Worm (Caenorhabditis elegans) whole organism, L1 larva: Measurements from ENCODE around the gene Y43C5B.2.

ENCODE experiments used
- F16B12.6 ChIP-seq: fragments of 150-350 bp; optimal IDR thresholded peaks from 2 replicates; lab custom pipeline; 2014; ENCODE audit warnings: missing biosample characterization, missing genetic modification characterization
- aly-2 ChIP-seq: fragments of 150-350 bp; optimal IDR thresholded peaks from 2 replicates; lab custom pipeline; 2014; ENCODE audit warnings: missing biosample characterization, missing genetic modification characterization
- elt-3 ChIP-seq, 6 experiments: fragments of 150-350 bp in 1 of 6; sonication (generic microtip); optimal IDR thresholded peaks; 2 replicates each; lab custom pipeline; 2017 to 2018; ENCODE audit warnings: missing biosample characterization in 6 of 6, missing genetic modification characterization in 6 of 6, inconsistent platforms in 1 of 6
- fkh-10 ChIP-seq: sonication (generic microtip); optimal IDR thresholded peaks from 2 replicates; lab custom pipeline; 2017; ENCODE audit warnings: missing biosample characterization, missing genetic modification reagents, missing genetic modification characterization
- hpl-2 ChIP-seq: fragments of 150-350 bp; optimal IDR thresholded peaks from 2 replicates; lab custom pipeline; 2014; ENCODE audit warnings: missing biosample characterization, missing genetic modification reagents, missing genetic modification characterization
- lin-13 ChIP-seq: fragments of 150-350 bp; optimal IDR thresholded peaks from 2 replicates; lab custom pipeline; 2014; ENCODE audit warnings: missing biosample characterization, missing genetic modification reagents, missing genetic modification characterization
- lin-39 ChIP-seq: fragments of 150-350 bp; optimal IDR thresholded peaks from 2 replicates; lab custom pipeline; 2014; ENCODE audit warnings: missing biosample characterization, missing genetic modification reagents, missing genetic modification characterization
- nhr-28 ChIP-seq: fragments of 150-350 bp; optimal IDR thresholded peaks from 2 replicates; lab custom pipeline; 2014; ENCODE audit warnings: missing biosample characterization, missing genetic modification characterization
- nhr-77 ChIP-seq: fragments of 150-350 bp; optimal IDR thresholded peaks from 2 replicates; lab custom pipeline; 2014; ENCODE audit warnings: missing biosample characterization, missing genetic modification characterization
- tlp-1 ChIP-seq: fragments of 150-350 bp; optimal IDR thresholded peaks from 2 replicates; lab custom pipeline; 2014; ENCODE audit warnings: missing biosample characterization, missing genetic modification characterization
- unc-62 ChIP-seq: fragments of 150-350 bp; optimal IDR thresholded peaks from 2 replicates; lab custom pipeline; 2014; ENCODE audit warnings: missing biosample characterization, missing genetic modification reagents, missing genetic modification characterization
- ztf-4 ChIP-seq: fragments of 150-350 bp; optimal IDR thresholded peaks from 2 replicates; lab custom pipeline; 2014; ENCODE audit warnings: missing biosample characterization, missing genetic modification characterization

ce11 chrIV:10381035-10381434, 28.9 kb upstream of the Y43C5B.2 start:
- peak; percentile 5 for TF ChIP-seq aly-2 (tag; lab: Kevin White, UChicago)
- no peak for TF ChIP-seq hpl-2 (GFP tag; lab: Kevin White, UChicago)
- TF ChIP-seq nhr-28 = no peak
- no peak for TF ChIP-seq unc-62 (GFP tag; lab: Kevin White, UChicago)
- TF ChIP-seq F16B12.6 (tag; lab: Kevin White, UChicago) = no peak
- TF ChIP-seq fkh-10 (GFP tag; lab: Kevin White, UChicago) = no peak
- no peak for TF ChIP-seq lin-39 (tag; lab: Kevin White, UChicago)
- TF ChIP-seq nhr-77 (tag; lab: Kevin White, UChicago) = no peak
- TF ChIP-seq tlp-1 (tag; lab: Kevin White, UChicago) = no peak
- TF ChIP-seq ztf-4 = no peak
- TF ChIP-seq elt-3 (tag; optimal IDR thresholded peaks at IDR 0.05; lab: Kevin White, UChicago) = no peak
- TF ChIP-seq lin-13 = no peak
